Worm (Caenorhabditis elegans) whole organism, L4 larva: ENCODE data around the gene enol-1.
A peak's percentile ranks its signal among the peaks of the same experiment; 100 is the strongest.

Source experiments
- F10B5.3 ChIP-seq: sonication (generic microtip); optimal IDR thresholded peaks from 2 replicates; lab custom pipeline; 2016; ENCODE audit warnings: mild to moderate bottlenecking, missing genetic modification characterization, missing compliant biosample characterization
- F37D6.2 ChIP-seq: sonication (generic microtip); optimal IDR thresholded peaks from 2 replicates; lab custom pipeline; 2016; ENCODE audit warnings: mild to moderate bottlenecking, missing genetic modification characterization, missing compliant biosample characterization
- R02D3.7 ChIP-seq: fragments of 150-350 bp; sonication (generic microtip); optimal IDR thresholded peaks from 3 replicates; lab custom pipeline; 2014; ENCODE audit warnings: missing biosample characterization, missing genetic modification characterization
- T20F7.1 ChIP-seq: fragments of 200-800 bp; sonication (Bioruptor generic); optimal IDR thresholded peaks from 2 replicates; lab custom pipeline; 2018; ENCODE audit warnings: mild to moderate bottlenecking, missing genetic modification characterization, missing compliant biosample characterization
- Y48G9A.11 ChIP-seq: fragments of 200-800 bp; sonication (Bioruptor generic); IDR thresholded peaks from 2 replicates; pipeline ENCODE4 v1.3.6; 2022; ENCODE audit warnings: missing genetic modification reagents, missing genetic modification characterization, missing compliant biosample characterization
- ZK337.2 ChIP-seq: fragments of 200-800 bp; sonication (Bioruptor generic); IDR thresholded peaks from 2 replicates; pipeline ENCODE4 v1.3.6; 2022; ENCODE audit warnings: missing genetic modification reagents, missing genetic modification characterization, missing compliant biosample characterization
- ZK546.5 ChIP-seq, 2 experiments: sonication (generic microtip); optimal IDR thresholded peaks; 2 replicates each; lab custom pipeline; 2017; ENCODE audit warnings: missing biosample characterization in 2 of 2, missing genetic modification characterization in 2 of 2
- aha-1 ChIP-seq: fragments of 150-350 bp; peaks from one replicate; lab custom pipeline; 2014; ENCODE audit warnings: missing biosample characterization, missing genetic modification characterization
- arid-1 ChIP-seq: fragments of 200-800 bp; sonication (Bioruptor generic); conservative IDR thresholded peaks from 2 replicates; pipeline ENCODE4 v1.3.6; 2022; ENCODE audit warnings: missing genetic modification reagents, missing genetic modification characterization, missing compliant biosample characterization
- ceh-28 ChIP-seq: fragments of 150-350 bp; optimal IDR thresholded peaks from 2 replicates; lab custom pipeline; 2014; ENCODE audit warnings: missing biosample characterization, missing genetic modification reagents, missing genetic modification characterization
- ceh-32 ChIP-seq: sonication (generic microtip); optimal IDR thresholded peaks from 2 replicates; lab custom pipeline; 2016; ENCODE audit warnings: mild to moderate bottlenecking, missing genetic modification characterization, missing compliant biosample characterization; ENCODE audit not compliant: poor library complexity
- ceh-44 ChIP-seq: fragments of 200-800 bp; sonication (Bioruptor generic); IDR thresholded peaks from 2 replicates; pipeline ENCODE4 v1.3.6; 2022; ENCODE audit warnings: missing genetic modification reagents, missing genetic modification characterization, missing compliant biosample characterization
- ceh-82 ChIP-seq: sonication (generic microtip); optimal IDR thresholded peaks from 2 replicates; lab custom pipeline; 2017; ENCODE audit warnings: missing biosample characterization, missing genetic modification characterization
- ces-1 ChIP-seq: fragments of 150-350 bp; sonication (generic microtip); optimal IDR thresholded peaks from 4 replicates; lab custom pipeline; 2014; ENCODE audit warnings: missing biosample characterization, missing genetic modification reagents, missing genetic modification characterization
- daf-16 ChIP-seq, 3 experiments: sonication (generic microtip); optimal IDR thresholded peaks; 2 replicates each; lab custom pipeline; 2016 to 2017; ENCODE audit warnings: missing genetic modification characterization in 3 of 3, missing genetic modification reagents in 3 of 3, mild to moderate bottlenecking in 2 of 3, missing compliant biosample characterization in 2 of 3, missing biosample characterization in 1 of 3, moderate library complexity in 1 of 3
- daf-19 ChIP-seq: fragments of 200-800 bp; sonication (Bioruptor generic); conservative IDR thresholded peaks from 2 replicates; pipeline ENCODE4 v1.3.6; 2022; ENCODE audit warnings: missing genetic modification characterization, missing compliant biosample characterization
- dmd-6 ChIP-seq: fragments of 200-800 bp; sonication (Bioruptor generic); IDR thresholded peaks from 2 replicates; pipeline ENCODE4 v1.3.6; 2022; ENCODE audit warnings: missing genetic modification reagents, missing genetic modification characterization, missing compliant biosample characterization
- dmd-8 ChIP-seq: fragments of 200-800 bp; sonication (Bioruptor generic); IDR thresholded peaks from 2 replicates; pipeline ENCODE4 v1.3.6; 2022; ENCODE audit warnings: missing genetic modification characterization, missing compliant biosample characterization
- dpl-1 ChIP-seq: fragments of 150-350 bp; optimal IDR thresholded peaks from 2 replicates; lab custom pipeline; 2014; ENCODE audit warnings: missing biosample characterization, missing genetic modification reagents, missing genetic modification characterization
- duxl-1 ChIP-seq: sonication (generic microtip); optimal IDR thresholded peaks from 2 replicates; lab custom pipeline; 2016; ENCODE audit warnings: mild to moderate bottlenecking, missing genetic modification characterization, moderate library complexity, missing compliant biosample characterization; ENCODE audit not compliant: poor library complexity
- dve-1 ChIP-seq: sonication (generic microtip); optimal IDR thresholded peaks from 2 replicates; lab custom pipeline; 2017; ENCODE audit warnings: antibody characterized with exemption, mild to moderate bottlenecking, missing genetic modification characterization, missing compliant biosample characterization; ENCODE audit not compliant: insufficient read depth
- egl-27 ChIP-seq: sonication (generic microtip); optimal IDR thresholded peaks from 3 replicates; lab custom pipeline; 2017; ENCODE audit warnings: missing biosample characterization, missing genetic modification reagents, missing genetic modification characterization
- fos-1 ChIP-seq: fragments of 150-350 bp; optimal IDR thresholded peaks from 2 replicates; lab custom pipeline; 2014; ENCODE audit warnings: missing biosample characterization, missing genetic modification characterization
- gei-8 ChIP-seq: fragments of 200-800 bp; sonication (Bioruptor generic); optimal IDR thresholded peaks from 2 replicates; lab custom pipeline; 2018; ENCODE audit warnings: mild to moderate bottlenecking, missing genetic modification characterization, missing compliant biosample characterization
- hif-1 ChIP-seq, 2 experiments: sonication (generic microtip); optimal IDR thresholded peaks; 2 replicates each; lab custom pipeline; 2016 to 2017; ENCODE audit warnings: missing compliant biosample characterization in 2 of 2, missing genetic modification characterization in 2 of 2, missing genetic modification reagents in 2 of 2, missing genotype in 2 of 2, mild to moderate bottlenecking in 1 of 2
- hlh-11 ChIP-seq: fragments of 200-800 bp; sonication (Bioruptor generic); optimal IDR thresholded peaks from 2 replicates; lab custom pipeline; 2018; ENCODE audit warnings: mild to moderate bottlenecking, missing genetic modification characterization, missing compliant biosample characterization
- hlh-30 ChIP-seq: sonication (generic microtip); optimal IDR thresholded peaks from 2 replicates; lab custom pipeline; 2017; ENCODE audit warnings: antibody characterized with exemption, mild to moderate bottlenecking, missing genetic modification characterization, missing compliant biosample characterization; ENCODE audit not compliant: insufficient read depth
- lim-7 ChIP-seq: fragments of 200-800 bp; sonication (Bioruptor generic); IDR thresholded peaks from 2 replicates; pipeline ENCODE4 v1.3.6; 2022; ENCODE audit warnings: missing genetic modification characterization, missing compliant biosample characterization
- lin-1 ChIP-seq: fragments of 200-800 bp; sonication (Bioruptor generic); IDR thresholded peaks from 2 replicates; pipeline ENCODE4 v1.3.6; 2022; ENCODE audit warnings: missing genetic modification reagents, missing genetic modification characterization, missing compliant biosample characterization
- lin-15B ChIP-seq: fragments of 150-350 bp; sonication (generic microtip); optimal IDR thresholded peaks from 3 replicates; lab custom pipeline; 2014; ENCODE audit warnings: missing biosample characterization, missing genetic modification characterization
- lsy-2 ChIP-seq, 2 experiments: fragments of 150-350 bp in 1 of 2; sonication (generic microtip) in 1 of 2; optimal IDR thresholded peaks; 2 replicates each; lab custom pipeline; 2014 to 2017; ENCODE audit warnings: missing biosample characterization in 2 of 2, missing genetic modification characterization in 2 of 2
- madf-5 ChIP-seq, 2 experiments: fragments of 200-800 bp; sonication (Bioruptor generic); IDR thresholded peaks; 2 replicates each; pipeline ENCODE4 v1.3.6; 2022; ENCODE audit warnings: missing compliant biosample characterization in 2 of 2, missing genetic modification characterization in 2 of 2
- mep-1 ChIP-seq: fragments of 150-350 bp; sonication (generic microtip); optimal IDR thresholded peaks from 3 replicates; lab custom pipeline; 2014; ENCODE audit warnings: missing biosample characterization, missing genetic modification characterization
- mes-2 ChIP-seq: sonication (generic microtip); optimal IDR thresholded peaks from 2 replicates; lab custom pipeline; 2016; ENCODE audit warnings: missing genotype, mild to moderate bottlenecking, missing genetic modification characterization, missing compliant biosample characterization; ENCODE audit not compliant: poor library complexity, severe bottlenecking
- mxl-3 ChIP-seq: fragments of 200-800 bp; sonication (Bioruptor generic); optimal IDR thresholded peaks from 2 replicates; lab custom pipeline; 2018; ENCODE audit warnings: mild to moderate bottlenecking, missing genetic modification characterization, missing compliant biosample characterization
- nhr-10 ChIP-seq: fragments of 150-350 bp; optimal IDR thresholded peaks from 2 replicates; lab custom pipeline; 2014; ENCODE audit warnings: missing biosample characterization, missing genetic modification characterization
- nhr-111 ChIP-seq: fragments of 200-800 bp; sonication (Bioruptor generic); optimal IDR thresholded peaks from 2 replicates; lab custom pipeline; 2018; ENCODE audit warnings: mild to moderate bottlenecking, missing genetic modification characterization, missing compliant biosample characterization
- nhr-237 ChIP-seq: sonication (generic microtip); optimal IDR thresholded peaks from 2 replicates; lab custom pipeline; 2017; ENCODE audit warnings: missing biosample characterization, missing genetic modification characterization
- nhr-41 ChIP-seq: fragments of 200-800 bp; sonication (Bioruptor generic); IDR thresholded peaks from 2 replicates; pipeline ENCODE4 v1.3.6; 2022; ENCODE audit warnings: missing genetic modification reagents, missing genetic modification characterization, missing compliant biosample characterization
- nhr-42 ChIP-seq: fragments of 200-800 bp; sonication (Bioruptor generic); IDR thresholded peaks from 2 replicates; pipeline ENCODE4 v1.3.6; 2022; ENCODE audit warnings: missing genetic modification characterization, missing compliant biosample characterization
- nhr-6 ChIP-seq: fragments of 150-350 bp; optimal IDR thresholded peaks from 2 replicates; lab custom pipeline; 2014; ENCODE audit warnings: missing biosample characterization, missing genetic modification characterization
- nhr-77 ChIP-seq: fragments of 150-350 bp; optimal IDR thresholded peaks from 2 replicates; lab custom pipeline; 2014; ENCODE audit warnings: missing biosample characterization, missing genetic modification characterization
- pqm-1 ChIP-seq: sonication (generic microtip); optimal IDR thresholded peaks from 2 replicates; lab custom pipeline; 2017; ENCODE audit warnings: missing biosample characterization, missing genetic modification characterization
- saeg-2 ChIP-seq: fragments of 200-800 bp; sonication (Bioruptor generic); IDR thresholded peaks from 2 replicates; pipeline ENCODE4 v1.3.6; 2022; ENCODE audit warnings: missing genetic modification reagents, missing genetic modification characterization, missing compliant biosample characterization
- snpc-4 ChIP-seq: fragments of 150-350 bp; optimal IDR thresholded peaks from 2 replicates; lab custom pipeline; 2014; ENCODE audit warnings: missing biosample characterization, missing genetic modification characterization
- tra-1 ChIP-seq: fragments of 200-800 bp; sonication (Bioruptor generic); IDR thresholded peaks from 2 replicates; pipeline ENCODE4 v1.3.6; 2022; ENCODE audit warnings: missing genetic modification reagents, missing genetic modification characterization, missing compliant biosample characterization
- unc-130 ChIP-seq: sonication (generic microtip); optimal IDR thresholded peaks from 2 replicates; lab custom pipeline; 2016; ENCODE audit warnings: missing genetic modification reagents, missing genetic modification characterization, missing compliant biosample characterization
- unc-62 ChIP-seq, 3 experiments: fragments of 150-350 bp in 1 of 3; sonication (generic microtip); optimal IDR thresholded peaks in 2 of 3; peaks in 1 of 3; 1 replicate in 1 of 3; 2 replicates in 2 of 3; lab custom pipeline; 2014 to 2017; ENCODE audit warnings: missing biosample characterization in 3 of 3, missing genetic modification characterization in 3 of 3, missing genetic modification reagents in 3 of 3, missing genotype in 1 of 3
- zag-1 ChIP-seq: fragments of 150-350 bp; optimal IDR thresholded peaks from 2 replicates; lab custom pipeline; 2014; ENCODE audit warnings: missing biosample characterization, missing genetic modification characterization
- zip-11 ChIP-seq: fragments of 200-800 bp; sonication (Bioruptor generic); IDR thresholded peaks from 2 replicates; pipeline ENCODE4 v1.3.6; 2022; ENCODE audit warnings: missing genetic modification characterization, missing compliant biosample characterization
- ztf-11 ChIP-seq: fragments of 150-350 bp; optimal IDR thresholded peaks from 2 replicates; lab custom pipeline; 2014; ENCODE audit warnings: missing biosample characterization, missing genetic modification characterization

enol-1 gene

DNA sequence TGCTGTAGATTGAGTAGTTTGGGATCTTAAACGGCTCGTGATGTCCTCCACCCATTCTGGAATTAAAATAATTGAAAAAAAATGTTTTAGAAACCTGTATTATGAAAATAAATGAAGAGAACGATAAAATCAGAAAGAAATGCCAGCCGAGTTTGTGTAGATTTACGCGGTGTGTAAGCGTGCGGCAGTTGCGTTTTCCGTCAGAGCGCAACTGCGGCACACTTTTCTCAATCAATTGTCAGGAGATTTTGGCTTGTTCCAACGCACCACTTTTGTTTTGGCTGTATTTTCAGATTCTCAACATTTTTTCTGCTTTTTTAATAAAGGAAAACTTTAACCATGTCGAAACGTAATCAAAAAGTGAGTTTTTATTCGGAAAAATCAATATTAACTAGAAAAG lies 34.0 kb downstream of the enol-1 start, which contains the start of the genes ndub-3 and C18E9.2:
ndub-3 (minus strand) TSS at position 56 of the 400 bp plus-strand sequence.
C18E9.2 (plus strand) TSS at position 172 of the 400 bp plus-strand sequence.
- TF ChIP-seq dpl-1 (GFP tag; lab: Kevin White, UChicago) = peak; percentile 27
- TF ChIP-seq tra-1 = no peak
- TF ChIP-seq ces-1 (GFP tag; lab: Kevin White, UChicago) = no peak
- no peak for TF ChIP-seq nhr-111 (GFP tag; lab: Kevin White, UChicago)
- no peak for TF ChIP-seq daf-19 (GFP tag; lab: Robert Waterston, UW)
- TF ChIP-seq ceh-44 (GFP tag; lab: Robert Waterston, UW) = no peak
- TF ChIP-seq egl-27 (tag; lab: Kevin White, UChicago) = no peak
- TF ChIP-seq unc-130 (GFP tag; lab: Kevin White, UChicago) = no peak
- TF ChIP-seq nhr-6 (tag; lab: Kevin White, UChicago) = peak; percentile 44
- TF ChIP-seq nhr-41 (GFP tag; lab: Robert Waterston, UW) = no peak
- TF ChIP-seq snpc-4 (tag; lab: Kevin White, UChicago) = no peak
- no peak for TF ChIP-seq zag-1 (tag; lab: Kevin White, UChicago)
- TF ChIP-seq Y48G9A.11 (GFP tag; lab: Robert Waterston, UW) = no peak
- TF ChIP-seq duxl-1 = no peak
- TF ChIP-seq fos-1 = no peak
- TF ChIP-seq dmd-6 = no peak
- TF ChIP-seq lsy-2 (tag; optimal IDR thresholded peaks at IDR 0.05; lab: Kevin White, UChicago) = peak in 1 of 2 experiments; percentile 62
- TF ChIP-seq arid-1 (GFP tag; lab: Robert Waterston, UW) = no peak
- no peak for TF ChIP-seq madf-5 (GFP tag; IDR thresholded peaks at IDR 0.05; lab: Robert Waterston, UW)
- TF ChIP-seq pqm-1 (tag; lab: Kevin White, UChicago) = no peak
- no peak for TF ChIP-seq ceh-28 (tag; lab: Kevin White, UChicago)
- peak; percentile 37 for TF ChIP-seq nhr-77 (tag; lab: Kevin White, UChicago)
- peak; percentile 65 for TF ChIP-seq hlh-30 (tag; lab: Kevin White, UChicago)
- TF ChIP-seq ZK546.5 (tag; optimal IDR thresholded peaks at IDR 0.05; lab: Kevin White, UChicago) = no peak
- no peak for TF ChIP-seq ztf-11 (tag; lab: Kevin White, UChicago)
- peak; percentile 63 for TF ChIP-seq mes-2
- no peak for TF ChIP-seq F10B5.3 (tag; lab: Kevin White, UChicago)
- no peak for TF ChIP-seq saeg-2 (GFP tag; lab: Robert Waterston, UW)
- TF ChIP-seq daf-16 (GFP tag; optimal IDR thresholded peaks at IDR 0.05; lab: Kevin White, UChicago) = no peak
- TF ChIP-seq daf-16 (tag; optimal IDR thresholded peaks at IDR 0.05; lab: Kevin White, UChicago) = no peak
- TF ChIP-seq mep-1 (tag; lab: Kevin White, UChicago) = peak; percentile 53
- peak in 1 of 2 experiments; percentile 87 for TF ChIP-seq unc-62 (GFP tag; optimal IDR thresholded peaks at IDR 0.05 in 1 of 2; lab: Kevin White, UChicago)
- TF ChIP-seq unc-62 (tag; optimal IDR thresholded peaks at IDR 0.05; lab: Kevin White, UChicago) = no peak
- peak; percentile 32 for TF ChIP-seq hlh-11 (tag; lab: Kevin White, UChicago)
- TF ChIP-seq ceh-32 (tag; lab: Kevin White, UChicago) = no peak
- no peak for TF ChIP-seq ZK337.2
- no peak for TF ChIP-seq lim-7 (GFP tag; lab: Robert Waterston, UW)
- no peak for TF ChIP-seq aha-1 (tag; lab: Kevin White, UChicago)
- no peak for TF ChIP-seq ceh-82
- peak; percentile 78 for TF ChIP-seq R02D3.7
- no peak for TF ChIP-seq lin-1
- no peak for TF ChIP-seq mxl-3
- no peak for TF ChIP-seq zip-11
- no peak for TF ChIP-seq F37D6.2 (tag; lab: Kevin White, UChicago)
- no peak for TF ChIP-seq nhr-237 (tag; lab: Kevin White, UChicago)
- peak; percentile 22 for TF ChIP-seq dve-1 (tag; lab: Kevin White, UChicago)
- peak in 1 of 2 experiments; percentile 13 for TF ChIP-seq hif-1 (tag; optimal IDR thresholded peaks at IDR 0.05; lab: Kevin White, UChicago)
- TF ChIP-seq T20F7.1 (GFP tag; lab: Kevin White, UChicago) = no peak
- TF ChIP-seq lin-15B = no peak
- TF ChIP-seq nhr-10 (tag; lab: Kevin White, UChicago) = no peak
- TF ChIP-seq nhr-42 = no peak
- no peak for TF ChIP-seq dmd-8 (GFP tag; lab: Robert Waterston, UW)
- TF ChIP-seq gei-8 (GFP tag; lab: Kevin White, UChicago) = no peak
